Worm (Caenorhabditis elegans) whole organism, young adult: ENCODE data around the gene C04C3.9.
A peak's percentile ranks its signal among the peaks of the same experiment; 100 is the strongest.

Source experiments
- F23B12.7 ChIP-seq: sonication (generic microtip); optimal IDR thresholded peaks from 2 replicates; lab custom pipeline; 2017; ENCODE audit warnings: missing genetic modification characterization, mild to moderate bottlenecking, missing compliant biosample characterization, antibody characterized with exemption, moderate library complexity; ENCODE audit not compliant: insufficient read depth
- Y95B8A.8 ChIP-seq: fragments of 200-800 bp; sonication (Bioruptor generic); IDR thresholded peaks from 2 replicates; pipeline ENCODE4 v1.3.6; 2022; ENCODE audit warnings: missing genetic modification reagents, missing genetic modification characterization, missing compliant biosample characterization
- ama-1 ChIP-seq, 3 experiments: fragments of 150-350 bp in 1 of 3; sonication (generic microtip) in 2 of 3; optimal IDR thresholded peaks; 2 replicates each; lab custom pipeline; 2014 to 2018; ENCODE audit warnings: missing biosample characterization in 2 of 3, missing genetic modification characterization in 2 of 3, missing genetic modification reagents in 2 of 3
- atf-7 ChIP-seq: sonication (generic microtip); optimal IDR thresholded peaks from 2 replicates; lab custom pipeline; 2017; ENCODE audit warnings: mild to moderate bottlenecking, missing genetic modification characterization, missing compliant biosample characterization
- attf-3 ChIP-seq: fragments of 200-800 bp; sonication (Bioruptor generic); conservative IDR thresholded peaks from 2 replicates; pipeline ENCODE4 v1.3.6; 2022; ENCODE audit warnings: missing genetic modification reagents, missing genetic modification characterization, missing compliant biosample characterization
- attf-5 ChIP-seq: fragments of 200-800 bp; sonication (Bioruptor generic); optimal IDR thresholded peaks from 2 replicates; lab custom pipeline; 2018; ENCODE audit warnings: mild to moderate bottlenecking, missing genetic modification characterization, missing compliant biosample characterization
- dox-1 ChIP-seq: fragments of 200-800 bp; sonication (Bioruptor generic); IDR thresholded peaks from 2 replicates; pipeline ENCODE4 v1.3.6; 2022; ENCODE audit warnings: missing genetic modification reagents, missing genetic modification characterization, missing compliant biosample characterization
- efl-1 ChIP-seq: fragments of 150-350 bp; optimal IDR thresholded peaks from 2 replicates; lab custom pipeline; 2014; ENCODE audit warnings: missing biosample characterization, missing genetic modification reagents, missing genetic modification characterization
- lsy-27 ChIP-seq: sonication (generic microtip); optimal IDR thresholded peaks from 2 replicates; lab custom pipeline; 2017; ENCODE audit warnings: missing genetic modification characterization, mild to moderate bottlenecking, missing compliant biosample characterization, antibody characterized with exemption, missing genotype, borderline replicate concordance; ENCODE audit not compliant: insufficient read depth
- nhr-80 ChIP-seq: sonication (generic microtip); optimal IDR thresholded peaks from 2 replicates; lab custom pipeline; 2016; ENCODE audit warnings: missing genetic modification characterization, missing compliant biosample characterization
- snpc-4 ChIP-seq, 5 experiments: fragments of 150-350 bp in 1 of 5; sonication (generic microtip) in 4 of 5; optimal IDR thresholded peaks; 2 replicates each; lab custom pipeline; 2014 to 2018; ENCODE audit warnings: missing genetic modification characterization in 5 of 5, missing biosample characterization in 3 of 5, antibody characterized with exemption in 2 of 5, mild to moderate bottlenecking in 2 of 5, missing compliant biosample characterization in 2 of 5, missing genotype in 2 of 5, moderate library complexity in 2 of 5, missing genetic modification reagents in 1 of 5
- unc-62 ChIP-seq: fragments of 150-350 bp; optimal IDR thresholded peaks from 2 replicates; lab custom pipeline; 2014; ENCODE audit warnings: missing biosample characterization, missing genetic modification reagents, missing genetic modification characterization

ce11 chrIV:3383203-3383602, 45.1 kb downstream of the C04C3.9 start:
- TF ChIP-seq ama-1 (optimal IDR thresholded peaks at IDR 0.05; lab: Kevin White, UChicago) (no peak), ama-1 (GFP tag; optimal IDR thresholded peaks at IDR 0.05; lab: Kevin White, UChicago) (no peak), atf-7 (no peak), attf-5 (GFP tag; lab: Kevin White, UChicago) (no peak), dox-1 (GFP tag; lab: Robert Waterston, UW) (no peak), F23B12.7 (tag; lab: Kevin White, UChicago) (no peak), nhr-80 (no peak), unc-62 (GFP tag; lab: Kevin White, UChicago) (no peak), lsy-27 (tag; lab: Kevin White, UChicago) (no peak), Y95B8A.8 (no peak), efl-1 (GFP tag; lab: Kevin White, UChicago) (no peak), attf-3 (GFP tag; lab: Robert Waterston, UW) (peak; percentile 65; the same call in 1 of the 2 replicates), snpc-4 (GFP tag; optimal IDR thresholded peaks at IDR 0.05; lab: Kevin White, UChicago) (no peak), snpc-4 (tag; optimal IDR thresholded peaks at IDR 0.05; lab: Kevin White, UChicago) (no peak)
